Worm (Caenorhabditis elegans): ENCODE data around the gene str-141.

ce11 chrV:11294393-11294792, 29.2 kb downstream of the str-141 start, which contains the start of gene T03F7.6:
- TF ChIP-seq pes-1 (GFP tag; IDR thresholded peaks at IDR 0.05) (no peak), tra-4 (tag; optimal IDR thresholded peaks at IDR 0.05) (no peak), scrt-1 (GFP tag; IDR thresholded peaks at IDR 0.05) (no peak), hmbx-1 (tag; optimal IDR thresholded peaks at IDR 0.05) (no peak), flt-1 (GFP tag; IDR thresholded peaks at IDR 0.05) (no peak), aly-1 (tag; optimal IDR thresholded peaks at IDR 0.05) (no peak), ceh-13 (GFP tag; optimal IDR thresholded peaks at IDR 0.05) (no peak), hnd-1 (tag; optimal IDR thresholded peaks at IDR 0.05) (no peak)
